Worm (Caenorhabditis elegans): Measurements from ENCODE around the gene nhr-141.

ce11 chrV:7414909-7415308 lies 29.6 kb upstream of the nhr-141 start, which contains the start of gene F18E3.12:
- TF ChIP-seq klf-2 (GFP tag; conservative IDR thresholded peaks at IDR 0.05) (no peak), flt-1 (GFP tag; IDR thresholded peaks at IDR 0.05) (no peak)
